Worm (Caenorhabditis elegans) whole organism, L4/young adult: Measurements from ENCODE around the gene K12H4.6.
A peak's percentile ranks its signal among the peaks of the same experiment; 100 is the strongest.

Experiments
- W03F9.2 ChIP-seq: fragments of 150-350 bp; optimal IDR thresholded peaks from 2 replicates; lab custom pipeline; 2014; ENCODE audit warnings: missing biosample characterization, missing genetic modification characterization
- dao-5 ChIP-seq: sonication (generic microtip); optimal IDR thresholded peaks from 2 replicates; lab custom pipeline; 2016; ENCODE audit warnings: missing genotype, missing genetic modification characterization, moderate library complexity, missing compliant biosample characterization
- him-1 ChIP-seq: sonication (generic microtip); optimal IDR thresholded peaks from 2 replicates; lab custom pipeline; 2016; ENCODE audit warnings: missing genotype, missing genetic modification reagents, missing genetic modification characterization, missing compliant biosample characterization

Gene K12H4.6

DNA sequence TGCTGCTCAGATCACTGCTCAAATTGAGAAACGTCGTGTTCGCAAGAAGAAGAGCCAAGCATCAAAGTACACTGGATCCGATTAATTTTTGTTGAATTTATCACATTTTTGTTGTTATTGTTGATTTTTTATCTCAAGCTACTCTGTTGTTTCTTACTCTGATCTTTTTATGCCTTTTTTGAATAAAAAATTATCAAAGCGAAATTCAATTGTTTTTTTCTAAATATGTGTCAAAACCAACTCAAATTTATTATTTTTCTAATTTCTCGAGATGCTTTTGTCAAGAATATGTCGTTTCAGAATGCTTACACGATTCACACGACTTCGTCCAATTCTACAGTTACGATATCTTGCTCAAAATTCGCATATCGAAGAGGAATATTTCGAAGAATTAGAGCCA, 4.7 kb upstream of the K12H4.6 start, which contains the start of gene K12H4.2:
TSS of gene K12H4.2 (plus strand) at position 301 of the 400 bp plus-strand sequence.
- TF ChIP-seq dao-5 (tag; lab: Kevin White, UChicago) (no peak), W03F9.2 (no peak), him-1 (no peak)

DNA sequence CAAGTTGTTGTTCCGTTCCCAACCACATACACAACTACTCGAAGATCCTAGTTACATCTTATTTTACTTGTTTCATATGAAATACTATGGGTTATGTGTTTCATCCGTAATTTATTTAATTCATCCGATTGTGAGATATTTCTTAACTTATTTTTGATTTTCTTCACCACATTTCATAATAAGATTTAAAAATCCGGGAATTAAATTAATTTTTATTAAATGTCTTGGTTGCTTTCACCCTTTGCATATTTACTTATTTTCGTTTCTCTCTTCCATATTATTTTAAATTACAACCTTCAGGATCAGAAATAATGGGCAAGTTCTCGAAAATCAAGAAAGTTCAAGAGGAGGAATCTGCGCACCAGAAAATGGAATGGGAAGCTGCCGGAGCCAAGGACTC, 3.1 kb upstream of the K12H4.6 start, which contains the start of gene K12H4.3:
TSS of gene K12H4.3 (plus strand) at position 301 of the 400 bp plus-strand sequence.
- TF ChIP-seq dao-5 (tag; lab: Kevin White, UChicago) (no peak), W03F9.2 (no peak), him-1 (no peak)

- no peak for TF ChIP-seq him-1
- TF ChIP-seq W03F9.2, result no peak
- no peak for TF ChIP-seq dao-5 (tag; lab: Kevin White, UChicago)
These were observed 2.0 kb upstream of the K12H4.6 start, which contains the start of gene spcs-3 for ce11 chrIII:8044717-8045116. TSS of gene spcs-3 (plus strand) at chrIII:8045017.

DNA sequence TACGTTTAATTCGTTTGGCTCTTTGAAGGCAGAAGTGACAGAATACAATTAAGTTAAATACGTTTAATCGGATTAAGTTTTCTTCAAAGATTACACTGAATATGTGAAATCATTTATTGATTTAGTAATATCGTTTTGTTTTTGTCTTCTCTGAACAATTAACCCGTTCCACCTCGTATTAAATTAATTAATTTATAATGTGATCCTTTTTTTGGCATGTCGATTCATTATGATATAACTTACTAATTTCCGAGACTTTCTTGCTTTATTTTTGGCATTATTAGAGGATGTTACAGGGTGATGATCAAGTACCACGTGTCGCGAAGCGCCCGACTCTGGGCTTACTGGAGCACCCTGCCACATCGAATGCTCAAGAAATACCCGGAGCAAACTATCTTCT, 1.5 kb upstream of the K12H4.6 start, which contains the start of gene K12H4.5:
TSS of gene K12H4.5 (plus strand) at position 301 of the 400 bp plus-strand sequence.
- no peak for TF ChIP-seq dao-5 (tag; lab: Kevin White, UChicago)
- no peak for TF ChIP-seq him-1
- TF ChIP-seq W03F9.2, result no peak

DNA sequence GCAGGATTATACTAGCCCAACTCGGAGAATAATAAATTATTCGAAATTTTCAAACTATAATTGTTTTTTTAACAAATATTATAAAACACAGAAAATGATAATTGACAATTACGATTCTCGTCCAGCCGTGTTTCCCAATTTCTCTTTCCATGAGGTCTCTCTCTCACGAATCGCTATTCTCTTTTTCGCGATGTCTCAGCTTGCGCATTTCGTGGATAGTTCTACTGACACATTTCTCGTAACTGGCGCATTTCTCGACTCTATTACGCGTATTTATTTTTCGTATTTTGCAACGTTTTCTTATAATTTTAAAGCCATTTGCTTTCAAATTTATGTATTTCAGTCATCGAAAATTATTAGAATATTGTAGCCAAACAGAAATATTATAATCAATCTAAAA, 1.1 kb upstream of the K12H4.6 start:
- TF ChIP-seq W03F9.2 (peak; percentile 98), dao-5 (tag; lab: Kevin White, UChicago) (peak; percentile 65), him-1 (peak; percentile 97)

DNA sequence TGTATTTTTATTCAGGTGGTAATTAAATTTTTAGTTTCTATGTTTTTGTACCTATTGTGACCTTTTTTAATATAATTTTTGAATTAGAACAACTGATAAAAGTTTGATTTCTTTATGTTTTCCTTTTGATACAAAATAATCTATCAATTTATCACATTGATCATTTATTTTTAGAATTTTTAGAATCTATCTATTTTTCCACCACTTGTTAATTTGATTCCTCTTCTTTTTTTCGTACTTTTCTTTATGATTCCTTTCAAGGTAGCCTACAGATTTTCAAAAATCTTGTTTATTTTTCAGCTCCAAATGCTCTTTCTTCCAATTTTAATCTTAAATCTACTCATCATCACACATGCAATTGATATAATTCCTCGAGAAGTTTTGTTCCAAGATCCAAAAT, 4.7 kb downstream of the K12H4.6 start, which contains the start of gene dpf-6:
TSS of gene dpf-6 (plus strand) at position 301 of the 400 bp plus-strand sequence.
- no peak for TF ChIP-seq W03F9.2
- TF ChIP-seq him-1, result no peak
- TF ChIP-seq dao-5 (tag; lab: Kevin White, UChicago), result no peak

DNA sequence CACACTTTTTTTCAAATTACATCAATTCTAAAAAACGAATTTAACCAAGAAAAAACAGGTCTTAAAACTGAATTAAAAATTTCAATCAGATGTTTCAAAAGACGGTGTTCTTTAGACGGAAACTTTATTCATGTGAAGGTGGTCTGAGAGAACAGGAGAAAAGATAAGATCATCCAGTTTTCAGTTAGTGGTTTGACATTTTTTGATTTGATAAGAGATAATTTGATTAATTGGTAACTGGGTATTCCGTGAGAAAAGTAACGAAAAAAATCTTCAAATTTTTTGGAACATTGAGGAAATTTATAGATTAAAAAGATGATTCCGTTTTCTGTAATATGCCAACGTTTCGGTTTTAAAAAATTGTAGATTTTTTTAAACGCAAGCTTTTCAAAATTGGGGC, 6.2 kb downstream of the K12H4.6 start:
- TF ChIP-seq dao-5 (tag; lab: Kevin White, UChicago), result no peak
- TF ChIP-seq W03F9.2, result no peak
- TF ChIP-seq him-1, result no peak

- TF ChIP-seq W03F9.2, result no peak
- no peak for TF ChIP-seq dao-5 (tag; lab: Kevin White, UChicago)
- TF ChIP-seq him-1, result no peak
These were observed 6.6 kb downstream of the K12H4.6 start for ce11 chrIII:8036050-8036449.

DNA sequence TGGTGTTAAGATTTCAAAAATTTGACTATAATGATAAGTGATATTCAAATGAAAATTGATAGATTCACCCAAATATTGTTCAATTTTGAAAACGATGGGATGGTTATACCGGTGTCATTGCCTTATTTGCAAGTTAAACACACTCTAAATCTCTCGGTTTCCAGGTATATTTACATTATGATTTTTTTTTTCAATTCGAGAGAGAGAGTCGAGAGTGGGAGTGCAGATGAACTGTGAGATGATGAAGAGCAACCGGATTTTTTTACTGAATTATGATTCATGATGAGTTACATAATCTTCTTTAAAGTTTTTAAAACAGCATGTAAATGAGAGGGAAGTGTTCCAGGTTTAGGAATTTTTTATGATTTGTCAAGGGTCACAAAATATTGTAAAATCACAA, 9.1 kb downstream of the K12H4.6 start, which contains the start of gene F44B9.10:
TSS of gene F44B9.10 (minus strand) at position 101 of the 400 bp plus-strand sequence.
- TF ChIP-seq W03F9.2 (no peak), him-1 (no peak), dao-5 (tag; lab: Kevin White, UChicago) (no peak)

DNA sequence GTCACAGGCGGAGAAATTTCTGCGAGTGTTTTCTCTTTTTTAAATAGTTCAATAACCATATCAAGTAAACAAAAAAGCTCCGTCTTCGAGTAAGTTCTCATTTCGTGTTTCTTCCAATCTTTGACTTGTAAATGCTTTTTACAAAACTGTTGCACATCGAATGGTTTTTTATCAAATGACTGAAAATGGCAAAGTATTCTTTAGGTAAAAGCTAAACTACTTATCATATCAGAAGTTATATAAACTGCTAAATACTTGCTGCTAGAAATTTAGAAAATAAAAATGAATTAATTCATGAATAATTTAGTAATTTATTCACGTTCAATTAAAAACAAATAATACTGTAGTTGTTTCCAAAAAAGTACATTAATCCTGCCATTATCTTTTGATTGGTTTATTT, 11.7 kb downstream of the K12H4.6 start, which contains the start of gene F44B9.9:
TSS of gene F44B9.9 (minus strand) at position 101 of the 400 bp plus-strand sequence.
- TF ChIP-seq W03F9.2 (no peak), dao-5 (tag; lab: Kevin White, UChicago) (no peak), him-1 (no peak)

DNA sequence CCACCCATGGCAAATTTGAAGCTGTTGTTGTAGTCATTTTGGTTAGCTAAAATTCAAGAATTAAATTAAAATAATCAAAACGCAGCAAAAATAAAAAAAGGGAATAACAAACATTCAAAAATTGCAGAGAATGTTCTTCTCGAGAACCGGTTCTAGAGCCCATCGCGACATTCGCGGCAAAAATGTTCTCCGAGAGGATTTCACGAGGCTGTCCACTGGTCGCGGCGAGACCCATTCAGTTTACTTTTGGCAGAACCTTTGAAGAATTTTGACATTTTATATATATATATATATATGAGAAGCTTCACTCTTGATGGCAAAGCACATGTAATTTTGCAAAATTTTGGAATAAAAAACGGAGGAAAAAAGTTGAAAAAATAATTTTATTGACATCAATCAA, 13.2 kb downstream of the K12H4.6 start, which contains the start of gene F44B9.8:
TSS of gene F44B9.8 (minus strand) at position 163 of the 400 bp plus-strand sequence.
- TF ChIP-seq him-1 (no peak), W03F9.2 (peak; percentile 29)

- TF ChIP-seq him-1 (no peak), dao-5 (tag; lab: Kevin White, UChicago) (no peak), W03F9.2 (no peak)
These were observed 14.7 kb downstream of the K12H4.6 start, which contains the start of gene mdt-30 for ce11 chrIII:8027942-8028341. TSS of gene mdt-30 (minus strand) at chrIII:8028042.

ce11 chrIII:8022077-8022476, 20.6 kb downstream of the K12H4.6 start, which contains the start of gene F44B9.2:
TSS of gene F44B9.2 (plus strand) at chrIII:8022463.
- no peak for TF ChIP-seq him-1
- no peak for TF ChIP-seq dao-5 (tag; lab: Kevin White, UChicago)
- no peak for TF ChIP-seq W03F9.2

ce11 chrIII:8020823-8021332, 21.8 kb downstream of the K12H4.6 start, which contains the start of gene lin-36:
TSS of gene lin-36 (minus strand) at chrIII:8020873.
- peak; percentile 72 for TF ChIP-seq W03F9.2
- TF ChIP-seq him-1, result no peak

DNA sequence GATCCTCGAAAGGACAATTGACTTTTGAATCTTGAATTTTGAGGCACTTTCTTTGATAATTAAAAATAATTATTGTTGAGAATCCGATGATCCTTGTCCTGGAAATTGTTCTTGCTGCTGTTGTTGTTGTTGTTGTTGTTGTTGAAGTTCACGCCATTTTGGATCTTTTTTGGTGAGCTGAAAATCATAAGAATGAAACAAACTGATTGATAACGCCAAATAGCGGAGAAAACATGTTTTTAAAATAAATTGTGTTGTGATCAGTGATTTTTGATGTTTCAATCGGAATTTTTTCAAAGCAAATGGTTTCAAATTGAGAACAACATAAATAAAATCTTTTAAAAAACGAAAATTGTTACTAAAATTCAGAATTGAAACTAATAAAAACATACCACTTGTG, 25.6 kb downstream of the K12H4.6 start:
- TF ChIP-seq dao-5 (tag; lab: Kevin White, UChicago) (no peak), him-1 (no peak), W03F9.2 (no peak)
